Fruit fly (Drosophila melanogaster): ENCODE measurements around the gene pyd.

Gene pyd

DNA sequence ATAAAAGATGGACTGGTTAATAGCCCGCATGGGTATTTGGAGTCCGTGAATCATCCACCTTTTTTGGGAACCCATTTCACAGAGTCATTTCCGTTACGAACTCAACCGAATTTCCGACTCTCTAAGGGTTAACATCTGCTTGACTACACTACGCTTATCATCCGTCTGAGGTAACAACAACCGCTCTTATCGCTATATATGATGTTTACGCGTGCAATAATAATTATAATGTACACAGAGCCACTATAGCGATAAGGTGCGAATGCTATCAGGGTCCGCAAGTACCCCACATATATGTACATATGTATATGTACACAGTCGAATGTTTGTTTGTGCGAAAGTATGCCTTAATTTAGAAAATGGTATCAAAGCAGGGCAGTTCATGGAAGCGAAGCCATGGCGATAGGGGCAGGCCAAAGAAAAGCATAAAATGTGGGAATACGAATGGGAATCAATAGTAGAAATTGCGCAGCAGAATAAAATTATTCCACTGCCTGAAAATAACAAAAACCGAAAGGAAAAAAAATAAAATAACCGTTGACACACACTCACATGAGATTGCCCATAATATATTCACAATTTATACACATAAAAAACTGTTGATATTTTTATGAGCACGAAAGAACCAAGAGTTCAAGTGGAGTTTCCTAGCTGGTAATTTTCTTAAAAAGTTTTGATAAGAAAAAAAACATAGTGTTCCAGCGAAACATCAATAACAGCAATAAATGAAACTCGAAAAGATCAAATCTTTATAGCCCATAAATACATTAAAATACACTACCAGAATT is 121.1 kb downstream of the pyd start:
- peak; percentile 74 for TF ChIP-seq noc (tag; optimal IDR thresholded peaks at IDR 0.05)

DNA sequence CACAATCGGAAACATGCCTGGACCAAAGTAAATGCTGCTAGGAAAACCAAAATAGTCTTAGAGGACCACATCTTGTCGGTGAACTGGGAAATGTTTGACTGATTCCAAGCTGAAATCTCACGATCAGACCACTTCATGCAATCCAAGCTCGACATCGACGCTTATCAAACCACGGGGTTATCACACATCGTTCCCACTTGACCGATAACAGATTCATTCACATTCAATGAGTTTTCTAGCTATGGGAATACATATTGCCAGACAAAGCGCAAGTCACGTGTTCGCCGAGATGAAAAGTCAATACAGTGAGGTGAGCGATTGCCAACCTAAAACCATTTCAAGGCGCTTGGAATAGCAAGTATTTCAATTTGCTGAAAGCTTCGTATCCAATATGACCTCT is 122.0 kb downstream of the pyd start:
- peak; percentile 29 for TF ChIP-seq noc (tag; optimal IDR thresholded peaks at IDR 0.05)

DNA sequence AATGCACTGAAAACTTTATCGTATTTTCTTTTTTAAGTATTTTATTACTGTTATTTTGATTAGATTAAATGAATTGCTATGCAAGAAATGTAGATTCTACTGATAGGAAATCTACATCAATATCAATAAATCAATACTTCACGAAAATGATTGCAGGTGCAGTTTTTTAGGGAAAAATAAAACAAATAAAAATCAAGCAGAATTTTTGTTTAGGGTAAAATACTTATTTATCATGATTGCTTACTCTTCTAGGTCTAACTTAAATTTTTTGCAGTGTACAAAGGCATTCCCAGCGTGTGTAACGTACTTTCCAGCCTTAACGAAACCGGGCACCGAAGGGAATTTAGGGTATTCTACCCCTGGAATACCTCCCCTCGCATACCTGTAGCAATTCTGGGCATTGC is 123.2 kb downstream of the pyd start:
- peak; percentile 30 for TF ChIP-seq noc (tag; optimal IDR thresholded peaks at IDR 0.05)

DNA sequence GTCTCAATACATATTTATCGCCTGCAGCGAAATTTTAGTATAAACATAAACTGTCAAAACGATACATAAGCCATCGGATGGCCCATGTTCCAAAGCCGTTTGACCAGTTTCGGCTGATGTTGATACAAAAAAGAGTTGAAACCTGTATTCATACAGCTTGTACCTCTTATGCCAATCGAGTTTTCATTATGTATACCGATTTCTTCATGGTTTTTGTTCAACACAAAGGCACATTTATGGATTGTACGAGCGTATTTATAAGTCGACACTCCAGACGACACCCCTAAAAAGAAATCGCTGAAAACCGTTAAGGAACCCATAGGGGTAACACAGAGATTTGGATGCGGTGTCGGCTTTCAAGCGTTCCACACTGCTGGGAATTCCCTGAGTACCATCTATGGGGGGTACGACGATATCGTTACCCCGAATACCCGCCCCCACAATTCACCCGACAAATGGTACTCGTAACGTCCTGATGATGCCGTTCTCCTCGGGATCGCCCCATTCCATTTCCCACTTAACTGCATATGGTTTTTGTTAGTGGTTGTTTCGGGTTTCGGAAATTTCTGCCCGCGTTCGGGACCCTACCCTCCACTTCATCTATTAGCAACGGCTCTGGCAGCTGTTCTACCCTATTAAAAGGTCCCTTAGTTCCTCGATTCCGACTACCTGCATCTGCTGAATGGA is 123.7 kb downstream of the pyd start:
- no peak for TF ChIP-seq noc (tag; optimal IDR thresholded peaks at IDR 0.05)

DNA sequence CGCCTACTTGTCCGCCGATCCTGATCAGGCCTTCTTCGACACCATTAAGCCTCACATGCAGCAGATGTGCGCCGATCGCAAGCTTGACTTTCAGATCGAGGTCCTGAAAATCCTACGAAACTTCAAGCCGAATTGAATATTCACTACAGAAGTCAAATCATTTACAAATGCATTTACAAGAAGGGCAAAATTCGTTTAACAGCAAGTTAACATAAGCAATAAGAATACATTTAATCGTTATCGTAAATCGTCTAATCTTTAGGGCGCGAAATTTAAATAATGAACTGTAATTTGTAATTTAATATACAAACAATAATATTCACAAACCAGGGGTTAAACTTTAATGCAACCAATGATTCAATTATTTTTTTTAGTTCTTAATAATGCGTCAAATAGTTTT is 124.6 kb downstream of the pyd start:
- no peak for TF ChIP-seq noc (tag; optimal IDR thresholded peaks at IDR 0.05)

DNA sequence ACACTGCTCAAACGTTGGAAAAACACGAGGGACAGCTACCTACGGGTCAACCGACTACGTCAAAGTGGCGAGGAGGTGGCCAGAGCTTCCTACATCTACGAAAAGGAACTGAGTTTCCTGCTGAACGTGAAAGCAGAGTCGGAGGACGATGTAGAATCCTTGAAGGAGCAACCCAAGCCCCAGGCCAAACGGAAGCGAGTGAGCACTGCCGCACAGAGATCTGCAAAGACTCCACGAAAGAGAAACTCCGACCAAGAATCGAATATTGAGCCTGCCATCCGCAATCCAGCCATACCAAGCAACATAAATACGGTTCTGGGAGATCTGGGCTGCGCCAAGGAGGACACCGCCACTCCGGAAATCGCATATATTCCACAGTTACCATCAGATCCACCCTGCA is 125.1 kb downstream of the pyd start:
- TF ChIP-seq noc (tag; optimal IDR thresholded peaks at IDR 0.05), result no peak

DNA sequence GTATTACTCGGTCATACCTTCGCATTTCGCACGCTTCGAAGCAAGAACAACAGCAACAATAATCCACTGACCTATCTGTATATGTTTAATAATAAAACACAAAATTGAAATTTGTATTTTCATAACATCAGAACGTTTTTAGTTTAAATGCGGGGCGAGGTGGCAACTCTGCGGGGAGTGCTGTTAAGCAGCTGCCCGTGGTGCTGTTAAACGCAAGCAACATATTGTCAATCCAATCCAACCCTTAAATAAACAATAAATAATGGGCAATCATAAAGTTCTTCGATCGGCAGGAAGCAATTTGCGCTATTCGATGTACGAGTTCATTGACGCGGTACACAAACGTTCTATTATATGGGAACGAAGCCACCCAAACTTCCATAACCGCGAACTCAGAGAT is 125.6 kb downstream of the pyd start, which contains the start of gene hng2:
Gene hng2, plus strand, starts transcription at position 219 of the 400 bp plus-strand sequence.
- no peak for TF ChIP-seq noc (tag; optimal IDR thresholded peaks at IDR 0.05)

DNA sequence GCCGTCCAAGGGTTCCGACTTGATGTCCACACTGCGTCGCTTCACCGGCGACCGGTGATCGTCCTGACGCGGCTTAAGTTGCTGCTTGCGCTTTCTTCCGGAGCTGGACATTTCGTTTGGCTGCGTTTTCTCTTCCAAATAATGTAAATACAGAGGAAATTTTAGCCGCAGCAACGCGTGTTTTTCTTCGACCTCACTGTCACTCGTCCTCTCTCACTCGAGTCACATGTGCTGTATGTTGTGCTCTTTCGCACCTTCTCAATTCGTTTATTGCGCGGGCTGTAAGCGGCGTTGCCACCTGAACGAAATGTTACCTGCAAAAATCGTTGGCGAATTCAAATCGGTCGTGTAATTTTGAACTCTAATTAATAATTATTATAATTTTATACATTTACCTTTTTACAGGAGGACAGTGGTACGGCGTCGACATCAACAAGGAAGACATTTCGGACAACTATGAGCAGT is 126.3 kb downstream of the pyd start, which contains the start of gene CG9839:
Gene CG9839, minus strand, starts transcription at position 415 of the 465 bp plus-strand sequence.
- TF ChIP-seq noc (tag; optimal IDR thresholded peaks at IDR 0.05), result no peak

DNA sequence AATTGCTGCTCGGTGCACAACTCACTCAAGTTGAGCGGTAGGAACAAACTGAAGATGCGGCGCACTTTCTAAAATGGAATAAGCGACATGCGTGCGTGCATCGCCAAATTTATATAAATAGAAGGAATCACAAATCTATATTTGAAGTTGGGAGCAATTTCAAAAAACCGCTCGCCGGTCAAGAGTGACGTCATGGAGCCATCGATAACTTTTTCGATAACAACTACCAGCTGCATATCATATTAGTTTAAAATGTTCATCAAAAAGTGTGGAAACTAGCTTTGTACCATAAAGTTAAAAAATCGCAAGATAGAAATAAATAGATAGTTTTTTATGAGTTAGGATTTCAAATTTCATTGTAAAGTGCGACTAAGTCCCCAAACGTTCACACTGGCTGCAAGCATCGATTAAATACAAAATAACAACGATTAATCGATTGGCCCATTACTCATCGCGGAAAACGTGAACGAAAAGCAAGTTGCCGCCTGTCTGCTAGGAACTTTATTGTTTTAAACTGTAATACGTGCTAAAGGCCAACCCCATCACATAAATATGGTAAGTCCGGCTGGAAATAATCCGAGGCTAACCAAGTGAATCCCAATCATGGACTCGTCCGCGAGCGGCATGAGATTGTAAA is 130.5 kb downstream of the pyd start, which contains the start of the genes Pif1A, Pif1B and CCT7:
Gene Pif1A, minus strand, starts transcription at position 51 of the 637 bp plus-strand sequence.
Gene Pif1B, minus strand, starts transcription at position 51 of the 637 bp plus-strand sequence.
Gene CCT7, plus strand, starts transcription at position 439 of the 637 bp plus-strand sequence.
- TF ChIP-seq noc (tag; optimal IDR thresholded peaks at IDR 0.05), result peak; percentile 9

DNA sequence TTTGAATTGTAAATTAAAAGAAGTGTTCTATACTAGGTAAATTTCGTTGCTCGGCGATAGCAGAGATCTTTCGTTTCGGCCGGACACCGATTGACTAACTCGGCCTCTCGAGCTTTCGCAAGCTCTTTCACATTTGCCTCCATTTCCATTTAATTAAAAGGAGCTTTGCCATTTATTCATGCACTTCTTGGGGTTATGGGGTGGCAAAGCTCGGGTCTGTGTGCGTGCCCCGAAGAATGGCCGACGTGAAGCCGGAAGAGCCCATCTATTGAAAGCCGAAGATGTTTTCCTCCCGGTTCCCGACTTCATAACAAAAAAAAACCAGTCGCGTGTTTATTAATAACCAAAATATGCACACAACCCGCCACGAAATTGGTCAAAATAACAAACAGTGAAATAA is 131.8 kb downstream of the pyd start:
- TF ChIP-seq noc (tag; optimal IDR thresholded peaks at IDR 0.05), result no peak

DNA sequence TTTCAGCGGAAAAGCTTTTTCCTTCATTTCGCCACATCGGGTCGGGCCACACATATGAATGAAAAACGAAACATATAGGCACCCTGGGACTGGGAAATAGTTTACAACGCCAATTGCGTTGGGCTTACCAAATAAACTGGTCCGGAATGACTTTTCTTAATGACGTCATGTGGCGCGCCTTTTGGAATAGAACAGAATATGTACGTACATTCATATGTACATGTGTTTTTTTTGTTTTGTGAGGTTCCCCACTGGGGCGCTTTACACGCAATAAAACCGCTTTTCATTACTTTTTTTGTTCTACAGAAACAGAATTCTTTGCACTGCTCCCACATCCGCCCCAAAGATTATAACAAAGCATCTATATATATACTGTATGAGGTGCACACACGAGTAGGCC is 133.4 kb downstream of the pyd start:
- no peak for TF ChIP-seq noc (tag; optimal IDR thresholded peaks at IDR 0.05)

DNA sequence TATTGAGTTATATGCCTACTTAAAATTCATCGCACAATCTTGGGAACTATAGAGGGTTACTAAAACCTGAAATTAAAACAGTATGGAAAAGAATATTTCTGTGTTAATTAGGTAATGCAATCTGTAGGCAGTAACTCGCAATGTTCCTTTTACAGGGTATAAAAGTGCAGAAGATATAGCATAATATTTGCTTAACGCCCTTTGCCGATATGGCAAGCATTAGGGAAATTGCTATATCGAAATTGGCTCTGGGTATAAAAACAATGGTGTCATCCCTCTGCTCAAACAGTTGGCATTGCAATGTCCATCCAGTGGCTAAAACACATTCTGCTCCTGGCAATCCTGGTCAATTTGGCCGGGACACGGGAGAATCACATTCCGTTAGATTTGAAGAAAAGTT is 137.3 kb downstream of the pyd start, which contains the start of gene Ir85a:
Gene Ir85a, plus strand, starts transcription at position 301 of the 400 bp plus-strand sequence.
- TF ChIP-seq noc (tag; optimal IDR thresholded peaks at IDR 0.05), result no peak

DNA sequence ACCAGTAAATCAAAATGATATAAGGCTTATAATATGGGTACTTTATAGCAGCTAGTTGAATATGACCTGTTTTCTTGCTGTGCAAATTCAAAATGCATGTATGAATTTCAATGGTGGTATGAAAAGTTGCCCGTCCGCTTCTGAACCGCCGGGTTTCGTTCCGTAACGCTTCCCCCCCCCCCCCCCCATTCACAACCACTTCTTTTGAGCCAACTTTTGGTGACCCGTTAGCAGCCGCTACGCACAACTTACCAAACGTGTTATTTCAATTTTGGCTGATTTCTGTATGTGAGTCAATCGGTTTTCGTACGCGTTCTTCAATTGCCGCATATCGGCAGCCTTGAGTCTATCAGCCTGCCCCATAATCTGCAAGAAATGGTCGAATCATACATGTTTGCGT is 138.0 kb downstream of the pyd start:
- TF ChIP-seq noc (tag; optimal IDR thresholded peaks at IDR 0.05), result no peak

DNA sequence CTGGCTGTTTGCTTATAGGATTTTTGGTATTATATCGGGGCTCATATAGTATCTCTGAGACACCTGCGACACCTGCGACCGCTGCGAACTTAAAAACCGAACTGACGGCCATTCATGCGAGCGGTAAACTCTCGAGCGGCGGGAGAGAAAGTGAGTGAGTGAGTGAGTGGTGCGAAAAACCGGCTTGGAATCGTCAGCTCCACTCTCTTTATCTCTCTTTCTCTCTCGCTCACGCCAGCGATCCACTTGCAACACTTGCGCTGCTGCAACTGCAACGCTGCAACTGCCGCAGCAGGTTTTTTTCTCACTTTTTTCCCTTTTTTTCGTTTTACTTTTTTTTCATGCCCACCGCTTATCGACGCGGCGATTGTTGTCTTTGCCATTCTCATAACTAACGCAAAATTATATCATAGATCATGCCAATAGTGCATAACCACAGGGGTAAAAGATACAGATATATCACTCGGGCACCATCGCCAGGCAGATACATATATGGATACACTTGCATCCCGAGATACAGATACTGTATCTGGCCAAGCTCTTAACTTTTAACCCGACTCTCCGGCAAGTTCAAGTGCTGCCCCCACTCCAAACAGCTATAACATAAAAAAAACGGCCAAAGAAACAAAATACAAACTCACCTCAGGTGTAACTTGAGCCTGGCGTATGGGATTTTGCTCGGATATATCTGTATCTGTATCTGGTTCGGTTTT is 139.1 kb downstream of the pyd start:
- TF ChIP-seq noc (tag; optimal IDR thresholded peaks at IDR 0.05), result no peak

DNA sequence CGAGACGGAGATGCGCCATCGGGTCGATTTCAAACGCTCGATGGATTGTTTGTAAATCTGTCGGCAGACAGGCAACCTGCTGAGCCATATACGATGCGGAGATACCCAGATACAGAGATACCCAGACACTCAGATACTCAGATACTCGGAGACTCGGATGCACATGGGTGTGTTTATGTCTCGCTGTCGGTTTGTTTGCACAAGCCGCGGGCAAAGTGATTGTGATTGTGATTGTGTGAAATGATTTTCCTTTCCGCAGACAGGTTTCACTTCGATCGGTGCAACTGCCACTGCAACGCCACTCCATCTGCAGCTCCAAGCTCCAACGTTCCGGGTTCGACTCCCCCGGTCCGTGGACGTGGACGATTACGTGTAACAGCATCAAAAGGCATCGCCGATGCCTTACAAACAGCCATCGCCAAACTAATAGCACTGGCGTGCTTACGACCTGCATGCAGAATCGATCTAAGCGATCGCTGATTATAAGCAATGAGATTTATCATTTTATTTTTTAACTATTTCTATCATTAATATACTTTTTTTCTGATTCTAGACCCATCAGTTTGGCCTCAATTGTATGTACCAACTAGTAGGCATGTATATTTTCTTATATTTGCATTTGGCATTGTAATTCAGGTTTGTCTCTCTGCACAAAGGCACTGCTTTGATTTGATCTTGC is 142.8 kb downstream of the pyd start:
- no peak for TF ChIP-seq noc (tag; optimal IDR thresholded peaks at IDR 0.05)

Measured in whole organism, larva.